Fruit fly (Drosophila melanogaster): ENCODE measurements around the gene pigeon.

pigeon gene

DNA sequence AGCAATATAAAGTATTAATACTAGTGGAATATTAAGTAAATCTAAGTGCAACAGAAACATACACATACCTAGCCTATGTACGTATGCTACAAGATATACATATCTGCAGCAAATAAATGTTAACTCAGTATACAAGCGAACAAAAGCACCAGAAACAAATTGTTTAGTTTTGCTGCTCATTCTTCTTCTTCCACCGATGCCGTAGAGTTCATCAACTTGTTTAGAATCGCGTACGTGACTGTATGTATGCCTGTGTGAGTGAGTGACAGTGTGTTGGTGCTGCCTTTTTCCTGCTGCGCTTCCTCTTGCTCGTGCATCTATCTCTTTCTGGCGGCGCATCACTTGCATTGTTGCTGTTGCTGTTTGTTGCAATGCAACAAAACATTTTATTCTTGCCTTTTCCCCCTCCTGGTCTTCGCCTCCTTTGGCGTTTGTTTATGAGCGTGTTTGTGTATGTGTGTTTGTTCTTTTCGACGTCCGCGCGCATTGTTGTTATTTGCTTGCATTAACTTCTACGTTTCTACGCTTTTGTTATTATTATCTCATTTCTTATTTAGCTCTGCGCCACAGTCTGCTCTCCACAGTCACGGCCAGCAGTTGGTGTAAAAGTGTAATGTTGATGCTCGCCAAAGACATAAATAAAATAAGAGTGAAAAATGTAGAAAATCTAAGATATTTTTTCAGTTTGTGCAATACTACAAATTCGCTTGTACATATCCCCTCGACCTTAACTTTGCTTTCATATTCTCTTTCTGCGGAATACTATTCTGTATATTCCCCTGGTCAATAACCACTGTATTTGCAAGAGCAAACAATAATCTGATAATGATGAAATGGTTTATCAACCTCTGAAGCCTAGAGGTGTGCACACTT lies 26.9 kb upstream of the pigeon start (continued):
- TF ChIP-seq Sry-δ (GFP tag; optimal IDR thresholded peaks at IDR 0.05) (no peak), NC2α (GFP tag; optimal IDR thresholded peaks at IDR 0.05) (no peak), sc (optimal IDR thresholded peaks at IDR 0.05) (no peak), sc (GFP tag; optimal IDR thresholded peaks at IDR 0.05) (peak; percentile 13), CG13287 (GFP tag; IDR thresholded peaks at IDR 0.05; ENCODE audit: partially characterized antibody) (no peak), tap (tag; optimal IDR thresholded peaks at IDR 0.05) (peak; percentile 18), Atf6 (GFP tag; IDR thresholded peaks at IDR 0.05) (peak; percentile 53; the same call in 1 of the 2 replicates), CG15011 (GFP tag; optimal IDR thresholded peaks at IDR 0.05) (no peak), CG4730 (GFP tag; IDR thresholded peaks at IDR 0.05) (no peak), sr (GFP tag; IDR thresholded peaks at IDR 0.05) (no peak), Dek (tag; optimal IDR thresholded peaks at IDR 0.05) (no peak), salm (tag; optimal IDR thresholded peaks at IDR 0.05) (no peak), NfI (GFP tag; optimal IDR thresholded peaks at IDR 0.05) (peak; percentile 39), C15 (GFP tag; IDR thresholded peaks at IDR 0.05) (no peak), ac (GFP tag; optimal IDR thresholded peaks at IDR 0.05) (no peak), CG7928 (GFP tag; optimal IDR thresholded peaks at IDR 0.05) (no peak), seq (GFP tag; IDR thresholded peaks at IDR 0.05) (no peak), Med (GFP tag) (no peak), CG7786 (GFP tag; optimal IDR thresholded peaks at IDR 0.05) (no peak), fd96Cb (tag; optimal IDR thresholded peaks at IDR 0.05) (peak; percentile 46), CG11696 (GFP tag; IDR thresholded peaks at IDR 0.05) (no peak), ara (GFP tag; IDR thresholded peaks at IDR 0.05) (peak; percentile 55; the same call in 1 of the 2 replicates), CG11695 (GFP tag; IDR thresholded peaks at IDR 0.05) (0 out of 3 replicates have a peak, but pooled peaks have one; percentile 9), CG34224 (GFP tag; IDR thresholded peaks at IDR 0.05; ENCODE audit: partially characterized antibody) (no peak), Atf-2 (GFP tag; optimal IDR thresholded peaks at IDR 0.05) (no peak), rib (GFP tag; IDR thresholded peaks at IDR 0.05) (no peak), tna (GFP tag; IDR thresholded peaks at IDR 0.05; ENCODE audit: partially characterized antibody) (no peak), slbo (GFP tag; IDR thresholded peaks at IDR 0.05) (peak; percentile 22; the same call in 1 of the 2 replicates), CG10147 (GFP tag; optimal IDR thresholded peaks at IDR 0.05) (no peak), CG17829 (tag; optimal IDR thresholded peaks at IDR 0.05) (no peak), tll (GFP tag; optimal IDR thresholded peaks at IDR 0.05) (no peak), klu (GFP tag; IDR thresholded peaks at IDR 0.05) (0 out of 2 replicates have a peak, but pooled peaks have one; percentile 12), BEAF-32 (GFP tag; optimal IDR thresholded peaks at IDR 0.05) (no peak), Side (GFP tag; optimal IDR thresholded peaks at IDR 0.05) (peak; percentile 36), ERR (GFP tag; optimal IDR thresholded peaks at IDR 0.05) (no peak), zf30C (GFP tag; optimal IDR thresholded peaks at IDR 0.05) (no peak), dati (GFP tag; IDR thresholded peaks at IDR 0.05) (no peak), HmgD (GFP tag; optimal IDR thresholded peaks at IDR 0.05) (no peak), so (GFP tag; IDR thresholded peaks at IDR 0.05) (0 out of 3 replicates have a peak, but pooled peaks have one; percentile 53), CG7963 (GFP tag; IDR thresholded peaks at IDR 0.05; ENCODE audit: partially characterized antibody) (no peak), chinmo (GFP tag; IDR thresholded peaks at IDR 0.05; ENCODE audit: partially characterized antibody) (no peak), CG11504 (tag; optimal IDR thresholded peaks at IDR 0.05) (peak; percentile 43), wek (GFP tag; optimal IDR thresholded peaks at IDR 0.05) (peak; percentile 16), CG1233 (GFP tag; optimal IDR thresholded peaks at IDR 0.05) (no peak), CG8290 (GFP tag; optimal IDR thresholded peaks at IDR 0.05) (no peak), CG8290 (tag; optimal IDR thresholded peaks at IDR 0.05) (peak in 1 of 2 experiments; percentile 27), CG12219 (GFP tag; optimal IDR thresholded peaks at IDR 0.05) (no peak), CG12104 (GFP tag; optimal IDR thresholded peaks at IDR 0.05) (no peak), Fer3 (tag; optimal IDR thresholded peaks at IDR 0.05) (no peak)
